Fruit fly (Drosophila melanogaster): ENCODE data around the gene CG34376.

CG34376 gene

DNA sequence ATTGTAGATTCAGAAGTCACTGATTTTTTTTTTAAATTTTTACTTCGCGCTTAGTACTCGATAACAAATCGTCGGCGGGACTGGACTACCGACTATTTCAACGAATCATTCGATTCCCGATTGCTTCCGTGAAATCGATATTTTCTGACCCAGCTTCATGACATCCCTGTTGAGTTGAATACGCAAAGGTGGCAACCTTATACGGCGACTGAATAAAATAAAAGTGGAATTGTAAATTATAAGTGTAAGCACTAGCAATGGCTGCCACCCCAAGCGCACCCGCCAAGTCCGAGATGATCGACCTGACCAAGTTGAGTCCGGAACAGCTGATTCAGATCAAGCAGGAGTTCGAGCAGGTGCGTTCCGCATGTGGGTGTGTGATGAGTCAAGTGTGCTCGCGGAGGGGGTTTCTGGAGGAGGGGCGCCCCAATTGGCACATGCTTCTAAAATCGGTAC is 39.2 kb downstream of the CG34376 start, which contains the start of gene Pfdn5 (continued):
- no peak for TF ChIP-seq Mrtf (GFP tag; IDR thresholded peaks at IDR 0.05)
- no peak for TF ChIP-seq maf-S (GFP tag; optimal IDR thresholded peaks at IDR 0.05)
- no peak for TF ChIP-seq Asciz (GFP tag; optimal IDR thresholded peaks at IDR 0.05)
- TF ChIP-seq z (GFP tag; IDR thresholded peaks at IDR 0.05): no peak
- TF ChIP-seq Atf-2 (GFP tag; optimal IDR thresholded peaks at IDR 0.05): no peak
- TF ChIP-seq CG3407 (GFP tag; optimal IDR thresholded peaks at IDR 0.05): no peak
- TF ChIP-seq CG30431 (GFP tag; optimal IDR thresholded peaks at IDR 0.05): no peak
- TF ChIP-seq Hr51 (GFP tag; optimal IDR thresholded peaks at IDR 0.05): no peak
- no peak for TF ChIP-seq Rx (GFP tag; IDR thresholded peaks at IDR 0.05)
- no peak for TF ChIP-seq schlank (tag; optimal IDR thresholded peaks at IDR 0.05)
- TF ChIP-seq chm (GFP tag; IDR thresholded peaks at IDR 0.05): no peak
- no peak for TF ChIP-seq repo (GFP tag; optimal IDR thresholded peaks at IDR 0.05)
- peak; percentile 8 for TF ChIP-seq CG12155 (GFP tag; optimal IDR thresholded peaks at IDR 0.05)
- peak; percentile 84 for TF ChIP-seq YL-1 (GFP tag; optimal IDR thresholded peaks at IDR 0.05)
- no peak for TF ChIP-seq CG6813 (GFP tag; optimal IDR thresholded peaks at IDR 0.05)
- no peak for TF ChIP-seq CG13775 (GFP tag; optimal IDR thresholded peaks at IDR 0.05)
- no peak for TF ChIP-seq corto (GFP tag; optimal IDR thresholded peaks at IDR 0.05)
- no peak for TF ChIP-seq Dip3 (GFP tag; optimal IDR thresholded peaks at IDR 0.05)
- no peak for TF ChIP-seq C15 (GFP tag; IDR thresholded peaks at IDR 0.05)
- no peak for TF ChIP-seq mam (GFP tag; optimal IDR thresholded peaks at IDR 0.05)
- no peak for TF ChIP-seq NK7.1 (GFP tag; optimal IDR thresholded peaks at IDR 0.05)
- TF ChIP-seq twi (tag; optimal IDR thresholded peaks at IDR 0.05): no peak
- peak; percentile 32 for TF ChIP-seq Elba2 (GFP tag; optimal IDR thresholded peaks at IDR 0.05)
- peak; percentile 83 for TF ChIP-seq Opbp (GFP tag; IDR thresholded peaks at IDR 0.05; ENCODE audit: partially characterized antibody)
- TF ChIP-seq knrl (GFP tag; IDR thresholded peaks at IDR 0.05; ENCODE audit: partially characterized antibody): peak; percentile 70
- no peak for TF ChIP-seq Trl (optimal IDR thresholded peaks at IDR 0.05)
- TF ChIP-seq Trl (GFP tag; optimal IDR thresholded peaks at IDR 0.05): peak; percentile 2
- no peak for TF ChIP-seq CG6654 (GFP tag; optimal IDR thresholded peaks at IDR 0.05)
- TF ChIP-seq Gsc (GFP tag; IDR thresholded peaks at IDR 0.05): no peak
- TF ChIP-seq CG15011 (GFP tag; optimal IDR thresholded peaks at IDR 0.05): no peak
- peak; percentile 85 for TF ChIP-seq CG16813 (GFP tag; IDR thresholded peaks at IDR 0.05; ENCODE audit: partially characterized antibody)
- no peak for TF ChIP-seq esg (GFP tag; conservative IDR thresholded peaks at IDR 0.05)
- TF ChIP-seq CkIIα-i1 (GFP tag; IDR thresholded peaks at IDR 0.05): no peak
- no peak for TF ChIP-seq da (GFP tag; optimal IDR thresholded peaks at IDR 0.05)
- TF ChIP-seq CG14667 (GFP tag; IDR thresholded peaks at IDR 0.05): no peak
- no peak for TF ChIP-seq Hsf (GFP tag; optimal IDR thresholded peaks at IDR 0.05)
- TF ChIP-seq CG4707 (GFP tag; optimal IDR thresholded peaks at IDR 0.05): no peak
- TF ChIP-seq Dek (tag; optimal IDR thresholded peaks at IDR 0.05): no peak
- TF ChIP-seq CG34376 (GFP tag; optimal IDR thresholded peaks at IDR 0.05): no peak
- no peak for TF ChIP-seq grau (tag; optimal IDR thresholded peaks at IDR 0.05)
- TF ChIP-seq dimm (GFP tag; IDR thresholded peaks at IDR 0.05): no peak
- TF ChIP-seq otp (GFP tag; IDR thresholded peaks at IDR 0.05): no peak
- no peak for TF ChIP-seq Neu2 (GFP tag; optimal IDR thresholded peaks at IDR 0.05; ENCODE audit: borderline replicate concordance)
- TF ChIP-seq CG16779 (GFP tag; IDR thresholded peaks at IDR 0.05): no peak
- TF ChIP-seq hkb (optimal IDR thresholded peaks at IDR 0.05): no peak
- no peak for TF ChIP-seq hkb (GFP tag; IDR thresholded peaks at IDR 0.05)
- no peak for TF ChIP-seq fd96Cb (tag; optimal IDR thresholded peaks at IDR 0.05)
- TF ChIP-seq br (optimal IDR thresholded peaks at IDR 0.05): no peak
- peak; percentile 48 for TF ChIP-seq CG3995 (GFP tag; optimal IDR thresholded peaks at IDR 0.05)
- no peak for TF ChIP-seq her (GFP tag; optimal IDR thresholded peaks at IDR 0.05)
- no peak for TF ChIP-seq Hr78 (GFP tag; optimal IDR thresholded peaks at IDR 0.05)
- TF ChIP-seq sens (GFP tag): peak; percentile 75
- TF ChIP-seq ro (GFP tag; IDR thresholded peaks at IDR 0.05): no peak
